Fruit fly (Drosophila melanogaster) whole organism, wandering third instar larva: Measurements from ENCODE around the gene ct.

Experiments
- Abd-B ChIP-seq: fragments of >200 bp; optimal IDR thresholded peaks from 2 replicates; lab custom pipeline; 2017; ENCODE audit warnings: missing biosample characterization, missing genetic modification characterization
- Hnf4 ChIP-seq: fragments of 200-800 bp; sonication (Bioruptor generic); optimal IDR thresholded peaks from 2 replicates; lab custom pipeline; 2016; ENCODE audit warnings: missing biosample characterization, mild to moderate bottlenecking, missing genetic modification characterization
- Hr78 ChIP-seq: fragments of >200 bp; optimal IDR thresholded peaks from 2 replicates; lab custom pipeline; 2017; ENCODE audit warnings: missing biosample characterization, missing genetic modification characterization
- psq ChIP-seq: fragments of 200-800 bp; sonication (Bioruptor generic); optimal IDR thresholded peaks from 3 replicates; lab custom pipeline; 2017; ENCODE audit warnings: missing biosample characterization, mild to moderate bottlenecking, missing genetic modification characterization, moderate library complexity

- TF ChIP-seq psq (GFP tag; lab: Kevin White, UChicago): no peak
- no peak for TF ChIP-seq Hr78
- no peak for TF ChIP-seq Hnf4 (GFP tag; lab: Kevin White, UChicago)
- no peak for TF ChIP-seq Abd-B (GFP tag; lab: Kevin White, UChicago)
Measured at dm6 chrX:7710439-7711154, 102.4 kb downstream of the ct start.
